Fruit fly (Drosophila melanogaster) whole organism, embryonic: Measurements from ENCODE around the gene bab1.

ENCODE experiments used
- Bdp1 ChIP-seq: fragments of 200-800 bp; sonication (Bioruptor generic); optimal IDR thresholded peaks from 3 replicates; lab custom pipeline; 2016; ENCODE audit warnings: missing biosample characterization, missing genetic modification characterization
- CG10431 ChIP-seq: fragments of 200-800 bp; sonication (Bioruptor generic); optimal IDR thresholded peaks from 3 replicates; lab custom pipeline; 2018; ENCODE audit warnings: missing biosample characterization, mild to moderate bottlenecking, missing genetic modification characterization
- CG10565 ChIP-seq: fragments of 200-800 bp; sonication (Bioruptor generic); optimal IDR thresholded peaks from 3 replicates; lab custom pipeline; 2016; ENCODE audit warnings: missing biosample characterization, mild to moderate bottlenecking, missing genetic modification characterization
- CG11456 ChIP-seq: fragments of 200-800 bp; sonication (Bioruptor generic); IDR thresholded peaks from 3 replicates; pipeline ENCODE4 v1.3.6; 2022; ENCODE audit warnings: missing biosample characterization, missing genetic modification characterization
- CG11560 ChIP-seq: fragments of 200-800 bp; sonication (Bioruptor generic); IDR thresholded peaks from 3 replicates; pipeline ENCODE4 v1.3.6; 2022; ENCODE audit warnings: missing biosample characterization, missing genetic modification characterization
- CG11723 ChIP-seq: fragments of 200-800 bp; sonication (Bioruptor generic); optimal IDR thresholded peaks from 2 replicates; lab custom pipeline; 2017; ENCODE audit warnings: missing biosample characterization, mild to moderate bottlenecking, missing genetic modification characterization
- CG12071 ChIP-seq: fragments of 200-800 bp; sonication (Bioruptor generic); optimal IDR thresholded peaks from 3 replicates; lab custom pipeline; 2018; ENCODE audit warnings: missing biosample characterization, mild to moderate bottlenecking, missing genetic modification characterization
- CG12236 ChIP-seq: fragments of 200-800 bp; sonication (Bioruptor generic); optimal IDR thresholded peaks from 2 replicates; lab custom pipeline; 2016; ENCODE audit warnings: missing biosample characterization, missing genetic modification characterization
- CG14667 ChIP-seq: fragments of 200-800 bp; sonication (Bioruptor generic); IDR thresholded peaks from 2 replicates; pipeline ENCODE4 v1.3.6; 2022; ENCODE audit warnings: missing biosample characterization, missing genetic modification characterization
- CG15011 ChIP-seq: fragments of 200-800 bp; sonication (Bioruptor generic); optimal IDR thresholded peaks from 3 replicates; lab custom pipeline; 2018; ENCODE audit warnings: missing biosample characterization, mild to moderate bottlenecking, missing genetic modification characterization
- CG15269 ChIP-seq: fragments of 200-800 bp; sonication (Bioruptor generic); optimal IDR thresholded peaks from 2 replicates; lab custom pipeline; 2018; ENCODE audit warnings: missing biosample characterization, mild to moderate bottlenecking, missing genetic modification characterization, moderate library complexity
- CG1603 ChIP-seq: fragments of 200-800 bp; sonication (Bioruptor generic); optimal IDR thresholded peaks from 2 replicates; lab custom pipeline; 2019; ENCODE audit warnings: missing biosample characterization, mild to moderate bottlenecking, missing genetic modification characterization, moderate library complexity
- CG16813 ChIP-seq: fragments of 200-800 bp; sonication (Bioruptor generic); IDR thresholded peaks from 3 replicates; pipeline ENCODE4 v1.3.6; 2022; ENCODE audit warnings: missing biosample characterization, missing genetic modification characterization; ENCODE audit not compliant: partially characterized antibody
- CG18476 ChIP-seq: fragments of 200-800 bp; sonication (Bioruptor generic); optimal IDR thresholded peaks from 2 replicates; lab custom pipeline; 2016; ENCODE audit warnings: missing biosample characterization, mild to moderate bottlenecking, missing genetic modification characterization
- CG18599 ChIP-seq: fragments of 200-800 bp; sonication (Bioruptor generic); optimal IDR thresholded peaks from 3 replicates; lab custom pipeline; 2017; ENCODE audit warnings: missing biosample characterization, missing genetic modification characterization, mild to moderate bottlenecking, moderate library complexity, missing genetic modification reagents
- CG32532 ChIP-seq: fragments of 200-800 bp; sonication (Bioruptor generic); IDR thresholded peaks from 2 replicates; pipeline ENCODE4 v1.3.6; 2022; ENCODE audit warnings: missing biosample characterization, missing genetic modification characterization
- CG33213 ChIP-seq: fragments of 200-800 bp; sonication (Bioruptor generic); optimal IDR thresholded peaks from 3 replicates; lab custom pipeline; 2016; ENCODE audit warnings: missing biosample characterization, missing genetic modification characterization
- CG34422 ChIP-seq: fragments of 200-800 bp; sonication (Bioruptor generic); IDR thresholded peaks from 3 replicates; pipeline ENCODE4 v1.3.6; 2022; ENCODE audit warnings: missing biosample characterization, missing genetic modification characterization
- CG43689 ChIP-seq: fragments of 200-800 bp; sonication (Bioruptor generic); IDR thresholded peaks from 2 replicates; pipeline ENCODE4 v1.3.6; 2022; ENCODE audit warnings: missing biosample characterization, missing genetic modification characterization
- CG4707 ChIP-seq: fragments of 200-800 bp; sonication (Bioruptor generic); optimal IDR thresholded peaks from 2 replicates; lab custom pipeline; 2018; ENCODE audit warnings: missing biosample characterization, mild to moderate bottlenecking, missing genetic modification characterization, moderate library complexity
- CG5953 ChIP-seq: fragments of 200-800 bp; sonication (Bioruptor generic); IDR thresholded peaks from 2 replicates; pipeline ENCODE4 v1.3.6; 2022; ENCODE audit warnings: missing biosample characterization, missing genetic modification characterization
- CG9932 ChIP-seq: fragments of 200-800 bp; sonication (Bioruptor generic); IDR thresholded peaks from 2 replicates; pipeline ENCODE4 v1.3.6; 2022; ENCODE audit warnings: missing biosample characterization, missing genetic modification characterization
- CrebB ChIP-seq: fragments of 200-800 bp; sonication (Bioruptor generic); optimal IDR thresholded peaks from 3 replicates; lab custom pipeline; 2018; ENCODE audit warnings: missing biosample characterization, mild to moderate bottlenecking, missing genetic modification characterization
- Dek ChIP-seq: fragments of 200-800 bp; sonication (Bioruptor generic); optimal IDR thresholded peaks from 3 replicates; lab custom pipeline; 2019; ENCODE audit warnings: missing biosample characterization, mild to moderate bottlenecking, missing genetic modification characterization, moderate library complexity
- Dref ChIP-seq: fragments of 200-800 bp; sonication (Bioruptor generic); IDR thresholded peaks from 2 replicates; pipeline ENCODE4 v1.3.6; 2022; ENCODE audit warnings: missing biosample characterization, missing genetic modification characterization
- Fer2 ChIP-seq: fragments of 200-800 bp; sonication (Bioruptor generic); optimal IDR thresholded peaks from 2 replicates; lab custom pipeline; 2018; ENCODE audit warnings: missing biosample characterization, mild to moderate bottlenecking, missing genetic modification characterization, moderate library complexity
- Hr78 ChIP-seq, 2 experiments: fragments of 200-800 bp in 1 of 2; fragments of >200 bp in 1 of 2; sonication (Bioruptor generic) in 1 of 2; optimal IDR thresholded peaks; 2 replicates each; lab custom pipeline; 2017 to 2019; ENCODE audit warnings: missing biosample characterization in 2 of 2, missing genetic modification characterization in 2 of 2, mild to moderate bottlenecking in 1 of 2, moderate library complexity in 1 of 2
- Lhr ChIP-seq: fragments of 200-800 bp; sonication (Bioruptor generic); optimal IDR thresholded peaks from 3 replicates; lab custom pipeline; 2017; ENCODE audit warnings: mild to moderate bottlenecking, missing biosample characterization, missing genetic modification reagents, missing genetic modification characterization
- Oli ChIP-seq: fragments of 200-800 bp; sonication (Bioruptor generic); optimal IDR thresholded peaks from 2 replicates; lab custom pipeline; 2018; ENCODE audit warnings: missing biosample characterization, mild to moderate bottlenecking, missing genetic modification characterization, moderate library complexity
- PHDP ChIP-seq: fragments of 200-800 bp; sonication (Bioruptor generic); optimal IDR thresholded peaks from 3 replicates; lab custom pipeline; 2018; ENCODE audit warnings: missing biosample characterization, mild to moderate bottlenecking, missing genetic modification characterization, moderate library complexity
- Side ChIP-seq: fragments of 200-800 bp; sonication (Bioruptor generic); optimal IDR thresholded peaks from 2 replicates; lab custom pipeline; 2016; ENCODE audit warnings: missing biosample characterization, missing genetic modification characterization
- Sin3A ChIP-seq: fragments of >200 bp; optimal IDR thresholded peaks from 2 replicates; lab custom pipeline; 2018
- bab2 ChIP-seq: fragments of 200-800 bp; sonication (Bioruptor generic); optimal IDR thresholded peaks from 2 replicates; lab custom pipeline; 2016; ENCODE audit warnings: missing biosample characterization, missing genetic modification characterization
- caup ChIP-seq: fragments of 200-800 bp; sonication (Bioruptor generic); optimal IDR thresholded peaks from 3 replicates; lab custom pipeline; 2017; ENCODE audit warnings: missing biosample characterization, mild to moderate bottlenecking, missing genetic modification characterization, moderate library complexity; ENCODE audit not compliant: severe bottlenecking
- dmrt99B ChIP-seq: fragments of 200-800 bp; sonication (Bioruptor generic); optimal IDR thresholded peaks from 2 replicates; lab custom pipeline; 2018; ENCODE audit warnings: missing biosample characterization, mild to moderate bottlenecking, missing genetic modification characterization, moderate library complexity
- dpn ChIP-seq, 2 experiments: fragments of 200-800 bp; sonication (Bioruptor generic); optimal IDR thresholded peaks; 3 replicates each; lab custom pipeline; 2016; ENCODE audit warnings: missing biosample characterization in 2 of 2, missing genetic modification characterization in 2 of 2
- dysf ChIP-seq: fragments of 200-800 bp; sonication (Bioruptor generic); IDR thresholded peaks from 3 replicates; pipeline ENCODE4 v1.3.6; 2022; ENCODE audit warnings: missing biosample characterization, missing genetic modification characterization
- en ChIP-seq: fragments of 200-800 bp; sonication (Bioruptor generic); optimal IDR thresholded peaks from 2 replicates; lab custom pipeline; 2016; ENCODE audit warnings: missing biosample characterization, missing genetic modification characterization
- fru ChIP-seq: fragments of >200 bp; optimal IDR thresholded peaks from 2 replicates; lab custom pipeline; 2017
- gsb-n ChIP-seq: fragments of 200-800 bp; sonication (Bioruptor generic); optimal IDR thresholded peaks from 3 replicates; lab custom pipeline; 2018; ENCODE audit warnings: missing biosample characterization, mild to moderate bottlenecking, missing genetic modification characterization
- insv ChIP-seq, 2 experiments: fragments of 200-800 bp; sonication (Bioruptor generic); optimal IDR thresholded peaks; 3 replicates each; lab custom pipeline; 2016 to 2018; ENCODE audit warnings: missing biosample characterization in 2 of 2, missing genetic modification characterization in 2 of 2
- ken ChIP-seq: fragments of 200-800 bp; sonication (Bioruptor generic); IDR thresholded peaks from 3 replicates; pipeline ENCODE4 v1.3.6; 2022; ENCODE audit warnings: missing biosample characterization, missing genetic modification characterization
- lab ChIP-seq: fragments of 200-800 bp; sonication (Bioruptor generic); optimal IDR thresholded peaks from 3 replicates; lab custom pipeline; 2017; ENCODE audit warnings: missing biosample characterization, missing genetic modification characterization, mild to moderate bottlenecking, moderate library complexity, missing genetic modification reagents
- lmd ChIP-seq: fragments of 200-800 bp; sonication (Bioruptor generic); IDR thresholded peaks from 2 replicates; pipeline ENCODE4 v1.3.6; 2022; ENCODE audit warnings: missing biosample characterization, missing genetic modification characterization
- odd ChIP-seq: fragments of 200-800 bp; sonication (Bioruptor generic); optimal IDR thresholded peaks from 2 replicates; lab custom pipeline; 2017; ENCODE audit warnings: missing biosample characterization, mild to moderate bottlenecking, missing genetic modification characterization
- pfk ChIP-seq: fragments of 200-800 bp; sonication (Bioruptor generic); optimal IDR thresholded peaks from 2 replicates; lab custom pipeline; 2018; ENCODE audit warnings: missing biosample characterization, mild to moderate bottlenecking, missing genetic modification characterization, moderate library complexity
- psq ChIP-seq: fragments of 200-800 bp; sonication (Bioruptor generic); optimal IDR thresholded peaks from 2 replicates; lab custom pipeline; 2017; ENCODE audit warnings: missing biosample characterization, missing genetic modification characterization
- sens ChIP-seq: fragments of 200-800 bp; sonication (Bioruptor generic); peaks from one replicate; lab custom pipeline; 2016; ENCODE audit warnings: missing biosample characterization, missing genetic modification characterization
- ttk ChIP-seq: fragments of 200-800 bp; sonication (Bioruptor generic); IDR thresholded peaks from 2 replicates; pipeline ENCODE4 v2.1.2; 2022; ENCODE audit warnings: missing biosample characterization, missing genetic modification characterization
- unpg ChIP-seq: fragments of 200-800 bp; sonication (Bioruptor generic); optimal IDR thresholded peaks from 3 replicates; lab custom pipeline; 2018; ENCODE audit warnings: missing biosample characterization, mild to moderate bottlenecking, missing genetic modification characterization, moderate library complexity
- vnd ChIP-seq: fragments of 200-800 bp; sonication (Bioruptor generic); IDR thresholded peaks from 3 replicates; pipeline ENCODE4 v1.3.6; 2022; ENCODE audit warnings: missing biosample characterization, missing genetic modification characterization; ENCODE audit not compliant: partially characterized antibody

The bab1 gene

DNA sequence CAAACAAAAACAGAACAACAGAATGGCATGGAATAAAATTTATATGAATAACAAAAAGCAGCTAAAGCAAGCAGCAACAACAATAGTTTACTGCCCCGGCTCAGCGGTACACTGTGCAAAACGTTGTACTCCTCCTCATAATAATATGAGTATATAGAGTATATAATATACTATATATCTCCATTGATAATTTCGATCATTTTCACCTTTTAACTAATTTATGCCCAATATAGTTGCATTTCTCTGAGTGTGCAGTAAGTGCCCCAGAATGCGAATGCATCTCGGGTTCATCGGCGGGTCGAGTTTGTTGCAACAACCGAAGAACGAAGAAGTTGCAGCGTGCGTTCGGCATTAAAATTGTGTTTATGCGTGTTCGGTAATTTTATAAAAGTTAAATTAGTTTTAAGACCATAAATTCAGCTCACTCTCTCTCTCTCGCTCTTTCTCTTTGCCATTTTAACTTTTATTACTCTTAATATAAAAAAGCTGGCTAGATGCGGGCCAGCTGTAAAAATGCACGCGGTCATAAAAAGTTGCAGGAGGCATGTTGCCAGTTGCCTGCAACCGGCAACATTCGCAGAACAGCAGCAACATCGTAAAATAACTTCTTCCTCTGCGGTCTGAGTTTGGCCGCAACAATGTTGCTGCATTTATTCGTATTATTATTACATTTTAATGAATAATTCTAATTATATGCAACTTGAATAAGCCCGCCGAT lies 16.4 kb downstream of the bab1 start (continued):
- no peak for TF ChIP-seq CG15269 (tag; lab: Kevin White, UChicago)
- no peak for TF ChIP-seq gsb-n (tag; lab: Kevin White, UChicago)
- TF ChIP-seq CG34422 (GFP tag; lab: Robert Waterston, UW) = no peak
- peak; percentile 9 for TF ChIP-seq PHDP (tag; lab: Kevin White, UChicago)
- TF ChIP-seq CrebB (tag; lab: Kevin White, UChicago) = no peak
- peak; percentile 40; the same call in 1 of the 2 replicates for TF ChIP-seq lmd (GFP tag; lab: Robert Waterston, UW)
- no peak for TF ChIP-seq dysf (GFP tag; lab: Robert Waterston, UW)
- TF ChIP-seq CG11560 = no peak
- no peak for TF ChIP-seq dmrt99B (tag; lab: Kevin White, UChicago)
- peak; percentile 2 for TF ChIP-seq Oli (tag; lab: Kevin White, UChicago)
- TF ChIP-seq Hr78 (GFP tag; optimal IDR thresholded peaks at IDR 0.05; lab: Kevin White, UChicago) = no peak
- no peak for TF ChIP-seq Side (GFP tag; lab: Kevin White, UChicago)
- TF ChIP-seq ken (GFP tag; lab: Robert Waterston, UW) = no peak
- TF ChIP-seq CG11723 (GFP tag; lab: Kevin White, UChicago) = no peak
- no peak for TF ChIP-seq en (GFP tag; lab: Kevin White, UChicago)
- TF ChIP-seq odd (GFP tag; lab: Kevin White, UChicago) = no peak
- TF ChIP-seq CG12071 (GFP tag; lab: Kevin White, UChicago) = no peak
- no peak for TF ChIP-seq Bdp1 (GFP tag; lab: Kevin White, UChicago)
- no peak for TF ChIP-seq CG4707 (GFP tag; lab: Kevin White, UChicago)
- no peak for TF ChIP-seq ttk (GFP tag; lab: Robert Waterston, UW)
- TF ChIP-seq CG18476 (GFP tag; lab: Kevin White, UChicago) = no peak
- TF ChIP-seq caup (GFP tag; lab: Kevin White, UChicago) = no peak
- no peak for TF ChIP-seq CG10565 (GFP tag; lab: Kevin White, UChicago)
- TF ChIP-seq dpn (GFP tag; optimal IDR thresholded peaks at IDR 0.05; lab: Kevin White, UChicago) = no peak
- TF ChIP-seq insv (GFP tag; optimal IDR thresholded peaks at IDR 0.05; lab: Kevin White, UChicago) = no peak
- TF ChIP-seq CG10431 (GFP tag; lab: Kevin White, UChicago) = no peak
- TF ChIP-seq bab2 (GFP tag; lab: Kevin White, UChicago) = no peak
- TF ChIP-seq psq (GFP tag; lab: Kevin White, UChicago) = no peak
- no peak for TF ChIP-seq CG12236 (GFP tag; lab: Kevin White, UChicago)
- peak; percentile 82 for TF ChIP-seq sens (GFP tag; lab: Kevin White, UChicago)
- TF ChIP-seq Dref (GFP tag; lab: Robert Waterston, UW) = no peak
- TF ChIP-seq Dek (tag; lab: Kevin White, UChicago) = no peak
- TF ChIP-seq CG32532 (GFP tag; lab: Robert Waterston, UW) = no peak
- TF ChIP-seq CG15011 (GFP tag; lab: Kevin White, UChicago) = no peak
- TF ChIP-seq unpg (GFP tag; lab: Kevin White, UChicago) = peak; percentile 42
- no peak for TF ChIP-seq CG5953 (GFP tag; lab: Robert Waterston, UW)
- no peak for TF ChIP-seq CG11456 (GFP tag; lab: Robert Waterston, UW)
- no peak for TF ChIP-seq pfk (GFP tag; lab: Kevin White, UChicago)
- TF ChIP-seq CG14667 (GFP tag; lab: Robert Waterston, UW) = no peak
- no peak for TF ChIP-seq CG16813 (GFP tag; lab: Robert Waterston, UW)
- no peak for TF ChIP-seq CG9932 (GFP tag; lab: Robert Waterston, UW)
- no peak for TF ChIP-seq CG43689 (GFP tag; lab: Robert Waterston, UW)
- no peak for TF ChIP-seq Sin3A (lab: Kevin White, UChicago)
- TF ChIP-seq CG18599 (GFP tag; lab: Kevin White, UChicago) = no peak
- no peak for TF ChIP-seq Lhr (GFP tag; lab: Kevin White, UChicago)
- no peak for TF ChIP-seq fru (lab: Kevin White, UChicago)
- no peak for TF ChIP-seq Fer2 (tag; lab: Kevin White, UChicago)
- no peak for TF ChIP-seq lab (GFP tag; lab: Kevin White, UChicago)
- peak; percentile 65 for TF ChIP-seq CG1603 (tag; lab: Kevin White, UChicago)
- TF ChIP-seq vnd (GFP tag; lab: Robert Waterston, UW) = no peak
- TF ChIP-seq CG33213 (GFP tag; lab: Kevin White, UChicago) = no peak
